Fruit fly (Drosophila melanogaster) whole organism, wandering third instar larva: ENCODE data around the gene niki.

Experiments used
- CrebA ChIP-seq: fragments of 200-800 bp; sonication (Bioruptor generic); optimal IDR thresholded peaks from 2 replicates; lab custom pipeline; 2016; ENCODE audit warnings: missing biosample characterization, mild to moderate bottlenecking, missing genetic modification characterization, borderline replicate concordance
- Dfd ChIP-seq: fragments of >200 bp; optimal IDR thresholded peaks from 2 replicates; lab custom pipeline; 2017; ENCODE audit warnings: missing biosample characterization, missing genetic modification characterization
- Dif ChIP-seq: fragments of 200-275, 200-300 bp; sonication (Bioruptor generic); optimal IDR thresholded peaks from 2 replicates; lab custom pipeline; 2018; ENCODE audit warnings: missing biosample characterization, missing genetic modification characterization; ENCODE audit not compliant: partially characterized antibody
- GATAd ChIP-seq: sonication (Bioruptor generic); optimal IDR thresholded peaks from 2 replicates; lab custom pipeline; 2016; ENCODE audit warnings: missing biosample characterization, missing genetic modification characterization
- HLH106 ChIP-seq: fragments of 200-800 bp; optimal IDR thresholded peaks from 3 replicates; lab custom pipeline; 2019; ENCODE audit warnings: missing biosample characterization, mild to moderate bottlenecking, missing genetic modification characterization, moderate library complexity
- Hnf4 ChIP-seq: fragments of 200-800 bp; sonication (Bioruptor generic); optimal IDR thresholded peaks from 2 replicates; lab custom pipeline; 2016; ENCODE audit warnings: missing biosample characterization, mild to moderate bottlenecking, missing genetic modification characterization
- Hr78 ChIP-seq: fragments of >200 bp; optimal IDR thresholded peaks from 2 replicates; lab custom pipeline; 2017; ENCODE audit warnings: missing biosample characterization, missing genetic modification characterization
- Hr83 ChIP-seq: fragments of 200-300 bp; sonication (Bioruptor generic); optimal IDR thresholded peaks from 2 replicates; lab custom pipeline; 2016; ENCODE audit warnings: missing biosample characterization, mild to moderate bottlenecking, missing genetic modification characterization, moderate library complexity; ENCODE audit not compliant: poor library complexity, severe bottlenecking
- Jra ChIP-seq: sonication (Bioruptor generic); optimal IDR thresholded peaks from 2 replicates; lab custom pipeline; 2016; ENCODE audit warnings: missing biosample characterization, missing genetic modification characterization
- Mio ChIP-seq: sonication (Bioruptor generic); optimal IDR thresholded peaks from 2 replicates; lab custom pipeline; 2016; ENCODE audit warnings: missing biosample characterization, missing genetic modification characterization
- Myc ChIP-seq: fragments of >200 bp; optimal IDR thresholded peaks from 2 replicates; lab custom pipeline; 2017
- OdsH ChIP-seq: fragments of 200-800 bp; sonication (Bioruptor generic); optimal IDR thresholded peaks from 2 replicates; lab custom pipeline; 2016; ENCODE audit warnings: missing biosample characterization, mild to moderate bottlenecking, missing genetic modification characterization
- Rel ChIP-seq, 2 experiments: fragments of 200-800 bp; sonication (Bioruptor generic) in 1 of 2; optimal IDR thresholded peaks; 2 replicates in 1 of 2; 3 replicates in 1 of 2; lab custom pipeline; 2016 to 2019; ENCODE audit warnings: mild to moderate bottlenecking in 2 of 2, missing biosample characterization in 2 of 2, missing genetic modification characterization in 2 of 2, moderate library complexity in 1 of 2
- Sp1 ChIP-seq: fragments of 200-800 bp; sonication (Bioruptor generic); optimal IDR thresholded peaks from 3 replicates; lab custom pipeline; 2019; ENCODE audit warnings: missing biosample characterization, mild to moderate bottlenecking, missing genetic modification characterization, moderate library complexity
- br ChIP-seq: fragments of 200-800 bp; sonication (Bioruptor generic); optimal IDR thresholded peaks from 2 replicates; lab custom pipeline; 2016; ENCODE audit warnings: missing biosample characterization, missing genetic modification characterization
- brk ChIP-seq: fragments of 200-800 bp; sonication (Bioruptor generic); optimal IDR thresholded peaks from 2 replicates; lab custom pipeline; 2016; ENCODE audit warnings: missing biosample characterization, mild to moderate bottlenecking, missing genetic modification characterization
- dmrt93B ChIP-seq: fragments of 200-800 bp; sonication (Bioruptor generic); optimal IDR thresholded peaks from 2 replicates; lab custom pipeline; 2018; ENCODE audit warnings: missing biosample characterization, mild to moderate bottlenecking, missing genetic modification characterization
- ey ChIP-seq: fragments of 200-800 bp; sonication (Bioruptor generic); optimal IDR thresholded peaks from 2 replicates; lab custom pipeline; 2016; ENCODE audit warnings: missing biosample characterization, missing genetic modification characterization
- foxo ChIP-seq, 2 experiments: fragments of 200-800 bp; sonication (Bioruptor generic); optimal IDR thresholded peaks; 2 replicates in 1 of 2; 3 replicates in 1 of 2; lab custom pipeline; 2016 to 2017; ENCODE audit warnings: missing biosample characterization in 2 of 2, missing genetic modification characterization in 2 of 2
- fru ChIP-seq: fragments of 200-800 bp; sonication (Bioruptor generic); optimal IDR thresholded peaks from 3 replicates; lab custom pipeline; 2016; ENCODE audit warnings: missing biosample characterization, mild to moderate bottlenecking, missing genetic modification characterization
- h ChIP-seq: fragments of 200-800 bp; sonication (Bioruptor generic); optimal IDR thresholded peaks from 3 replicates; lab custom pipeline; 2016; ENCODE audit warnings: missing biosample characterization, mild to moderate bottlenecking, missing genetic modification characterization
- lola ChIP-seq: fragments of >200 bp; optimal IDR thresholded peaks from 2 replicates; lab custom pipeline; 2017; ENCODE audit warnings: missing biosample characterization, missing genetic modification characterization
- pan ChIP-seq: fragments of >200 bp; optimal IDR thresholded peaks from 2 replicates; lab custom pipeline; 2017
- psq ChIP-seq: fragments of 200-800 bp; sonication (Bioruptor generic); optimal IDR thresholded peaks from 3 replicates; lab custom pipeline; 2017; ENCODE audit warnings: missing biosample characterization, mild to moderate bottlenecking, missing genetic modification characterization, moderate library complexity
- rgr ChIP-seq: fragments of 200-800 bp; sonication (Bioruptor generic); optimal IDR thresholded peaks from 3 replicates; lab custom pipeline; 2016; ENCODE audit warnings: missing biosample characterization, mild to moderate bottlenecking, missing genetic modification characterization
- sv ChIP-seq: fragments of 200-800 bp; sonication (Bioruptor generic); optimal IDR thresholded peaks from 3 replicates; lab custom pipeline; 2016; ENCODE audit warnings: missing biosample characterization, missing genetic modification characterization
- tai ChIP-seq: sonication (Bioruptor generic); optimal IDR thresholded peaks from 2 replicates; lab custom pipeline; 2016; ENCODE audit warnings: missing biosample characterization, missing genetic modification characterization

niki gene

dm6 chr3R:24778218-24778739 lies 47.2 kb downstream of the niki start:
- TF ChIP-seq pan (lab: Kevin White, UChicago) (no peak), ey (GFP tag; lab: Kevin White, UChicago) (no peak), lola (GFP tag; lab: Kevin White, UChicago) (no peak), dmrt93B (no peak), brk (no peak), tai (GFP tag; lab: Kevin White, UChicago) (no peak), Mio (no peak), br (GFP tag; lab: Kevin White, UChicago) (no peak), Hr78 (GFP tag; lab: Kevin White, UChicago) (no peak), sv (GFP tag; lab: Kevin White, UChicago) (no peak), HLH106 (tag; lab: Kevin White, UChicago) (no peak), Jra (GFP tag; lab: Kevin White, UChicago) (no peak), OdsH (no peak)

dm6 chr3R:24777101-24777500 lies 48.3 kb downstream of the niki start:
- no peak for TF ChIP-seq Dfd (GFP tag; lab: Kevin White, UChicago)
- TF ChIP-seq sv (GFP tag; lab: Kevin White, UChicago), result no peak

dm6 chr3R:24773422-24773821 lies 52.0 kb downstream of the niki start:
- TF ChIP-seq fru (GFP tag; lab: Kevin White, UChicago) (no peak), Myc (lab: Kevin White, UChicago) (no peak), Hr78 (GFP tag; lab: Kevin White, UChicago) (no peak), Rel (GFP tag; optimal IDR thresholded peaks at IDR 0.05; lab: Kevin White, UChicago) (no peak), Rel (tag; optimal IDR thresholded peaks at IDR 0.05; lab: Kevin White, UChicago) (no peak), HLH106 (tag; lab: Kevin White, UChicago) (no peak), Dif (GFP tag; lab: Kevin White, UChicago) (no peak), foxo (GFP tag; optimal IDR thresholded peaks at IDR 0.05; lab: Kevin White, UChicago) (no peak), sv (GFP tag; lab: Kevin White, UChicago) (no peak), Sp1 (GFP tag; lab: Kevin White, UChicago) (no peak), OdsH (no peak), CrebA (GFP tag; lab: Kevin White, UChicago) (no peak), pan (lab: Kevin White, UChicago) (no peak), h (GFP tag; lab: Kevin White, UChicago) (no peak), Hnf4 (no peak), tai (GFP tag; lab: Kevin White, UChicago) (no peak), GATAd (no peak), rgr (GFP tag; lab: Kevin White, UChicago) (no peak)

dm6 chr3R:24773016-24773415 lies 52.4 kb downstream of the niki start:
- TF ChIP-seq Hr83 (GFP tag; lab: Kevin White, UChicago) (no peak), Myc (lab: Kevin White, UChicago) (no peak), foxo (GFP tag; optimal IDR thresholded peaks at IDR 0.05; lab: Kevin White, UChicago) (no peak), pan (lab: Kevin White, UChicago) (no peak), fru (GFP tag; lab: Kevin White, UChicago) (no peak), HLH106 (tag; lab: Kevin White, UChicago) (no peak), psq (no peak), Jra (GFP tag; lab: Kevin White, UChicago) (no peak), Mio (no peak)
